Worm (Caenorhabditis elegans) whole organism, young adult: ENCODE results near the gene ZK84.4.

Source experiments
- F49E8.2 ChIP-seq: sonication (generic microtip); optimal IDR thresholded peaks from 3 replicates; lab custom pipeline; 2017; ENCODE audit warnings: missing genetic modification characterization, mild to moderate bottlenecking, missing compliant biosample characterization, antibody characterized with exemption, moderate library complexity; ENCODE audit not compliant: insufficient read depth
- T07F8.4 ChIP-seq: sonication (generic microtip); optimal IDR thresholded peaks from 2 replicates; lab custom pipeline; 2016; ENCODE audit warnings: mild to moderate bottlenecking, missing genetic modification characterization, moderate library complexity, missing compliant biosample characterization
- Y53F4B.3 ChIP-seq: fragments of 200-800 bp; sonication (Bioruptor generic); IDR thresholded peaks from 2 replicates; pipeline ENCODE4 v1.3.6; 2022; ENCODE audit warnings: missing genetic modification reagents, missing genetic modification characterization, missing compliant biosample characterization
- ama-1 ChIP-seq, 3 experiments: fragments of 150-350 bp in 1 of 3; sonication (generic microtip) in 2 of 3; optimal IDR thresholded peaks; 2 replicates each; lab custom pipeline; 2014 to 2018; ENCODE audit warnings: missing biosample characterization in 2 of 3, missing genetic modification characterization in 2 of 3, missing genetic modification reagents in 2 of 3
- hlh-12 ChIP-seq: sonication (generic microtip); optimal IDR thresholded peaks from 2 replicates; lab custom pipeline; 2016; ENCODE audit warnings: missing genetic modification characterization, missing compliant biosample characterization
- lin-54 ChIP-seq: fragments of 200-800 bp; sonication (Bioruptor generic); optimal IDR thresholded peaks from 2 replicates; lab custom pipeline; 2018; ENCODE audit warnings: mild to moderate bottlenecking, missing genetic modification characterization, missing compliant biosample characterization
- repo-1 ChIP-seq: sonication (generic microtip); optimal IDR thresholded peaks from 2 replicates; lab custom pipeline; 2017; ENCODE audit warnings: mild to moderate bottlenecking, missing genetic modification characterization, missing compliant biosample characterization
- sdz-38 ChIP-seq: sonication (generic microtip); optimal IDR thresholded peaks from 2 replicates; lab custom pipeline; 2016; ENCODE audit warnings: missing genotype, missing genetic modification characterization, missing compliant biosample characterization
- sea-2 ChIP-seq: fragments of 200-800 bp; sonication (Bioruptor generic); IDR thresholded peaks from 2 replicates; pipeline ENCODE4 v1.3.6; 2022; ENCODE audit warnings: missing genetic modification characterization, missing compliant biosample characterization
- snpc-4 ChIP-seq, 5 experiments: fragments of 150-350 bp in 1 of 5; sonication (generic microtip) in 4 of 5; optimal IDR thresholded peaks; 2 replicates each; lab custom pipeline; 2014 to 2018; ENCODE audit warnings: missing genetic modification characterization in 5 of 5, missing biosample characterization in 3 of 5, antibody characterized with exemption in 2 of 5, mild to moderate bottlenecking in 2 of 5, missing compliant biosample characterization in 2 of 5, missing genotype in 2 of 5, moderate library complexity in 2 of 5, missing genetic modification reagents in 1 of 5

DNA sequence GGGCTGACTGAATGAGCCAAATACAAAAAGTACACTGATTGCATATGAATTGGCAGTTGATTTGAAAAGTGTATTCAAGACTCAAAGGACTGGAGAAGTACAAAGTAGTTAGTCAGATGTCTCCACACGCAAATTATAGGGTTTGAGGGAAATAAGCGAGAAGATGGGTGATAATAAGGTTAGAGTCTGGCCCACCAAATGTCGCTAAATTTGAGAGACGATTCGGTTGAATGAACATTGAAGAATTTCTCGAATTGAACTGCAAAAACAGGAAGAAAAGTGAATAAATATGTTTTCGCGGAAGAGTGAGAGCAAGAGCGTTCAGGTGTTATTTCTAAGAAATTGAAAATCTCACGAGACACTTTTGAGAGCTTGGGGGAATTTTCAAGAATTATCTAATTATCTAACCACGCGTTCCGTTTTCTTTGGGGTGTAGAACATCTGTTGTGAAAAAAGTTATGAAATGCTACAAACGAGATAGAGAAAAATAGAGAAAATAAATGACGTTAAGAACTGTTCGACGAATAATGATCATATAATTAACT is 49.1 kb downstream of the ZK84.4 start:
- no peak for TF ChIP-seq T07F8.4
- no peak for TF ChIP-seq sea-2
- TF ChIP-seq sdz-38 (tag; lab: Kevin White, UChicago) = no peak
- no peak for TF ChIP-seq lin-54 (GFP tag; lab: Kevin White, UChicago)
- TF ChIP-seq ama-1 (optimal IDR thresholded peaks at IDR 0.05; lab: Kevin White, UChicago) = no peak
- TF ChIP-seq ama-1 (GFP tag; optimal IDR thresholded peaks at IDR 0.05; lab: Kevin White, UChicago) = no peak
- TF ChIP-seq hlh-12 (tag; lab: Kevin White, UChicago) = no peak
- TF ChIP-seq Y53F4B.3 = no peak
- no peak for TF ChIP-seq F49E8.2
- TF ChIP-seq snpc-4 (GFP tag; optimal IDR thresholded peaks at IDR 0.05; lab: Kevin White, UChicago) = no peak
- TF ChIP-seq snpc-4 (tag; optimal IDR thresholded peaks at IDR 0.05; lab: Kevin White, UChicago) = no peak
- no peak for TF ChIP-seq repo-1 (tag; lab: Kevin White, UChicago)
